Worm (Caenorhabditis elegans) whole organism, early embryonic: ENCODE results near the gene ZK177.12.

Source experiments
- aly-1 ChIP-seq: sonication (generic microtip); optimal IDR thresholded peaks from 2 replicates; lab custom pipeline; 2016; ENCODE audit warnings: missing genetic modification characterization, missing compliant biosample characterization
- pes-1 ChIP-seq: fragments of 200-800 bp; sonication (Bioruptor generic); IDR thresholded peaks from 2 replicates; pipeline ENCODE4 v1.3.6; 2022; ENCODE audit warnings: missing genetic modification reagents, missing genetic modification characterization, missing compliant biosample characterization
- scrt-1 ChIP-seq: fragments of 200-800 bp; sonication (Bioruptor generic); IDR thresholded peaks from 2 replicates; pipeline ENCODE4 v1.3.6; 2022; ENCODE audit warnings: missing genetic modification characterization, missing compliant biosample characterization

DNA sequence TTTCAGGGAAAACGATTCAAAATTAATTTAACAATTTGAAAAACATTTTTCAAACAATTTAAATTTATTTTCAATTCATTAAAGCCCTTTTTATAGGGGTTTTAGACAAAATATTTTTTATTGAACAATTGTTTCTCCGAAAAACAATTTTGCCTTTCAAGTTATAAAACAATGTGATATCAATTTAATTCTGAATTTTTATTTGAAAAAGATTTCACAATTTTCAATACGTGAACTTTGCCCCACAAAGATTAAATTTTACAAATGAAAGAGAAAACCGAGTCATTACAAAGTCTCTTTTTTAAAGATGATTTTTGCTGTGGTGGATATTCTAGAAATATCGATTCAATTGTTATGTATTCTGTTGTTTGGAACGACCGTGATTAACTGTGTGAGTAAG is 2.6 kb upstream of the ZK177.12 start, which contains the start of gene ZK177.2:
- TF ChIP-seq aly-1 (tag; lab: Kevin White, UChicago) (no peak), scrt-1 (GFP tag; lab: Robert Waterston, UW) (no peak), pes-1 (GFP tag; lab: Robert Waterston, UW) (no peak)
